Fruit fly (Drosophila melanogaster): ENCODE measurements around the gene CG10516.

Gene CG10516

DNA sequence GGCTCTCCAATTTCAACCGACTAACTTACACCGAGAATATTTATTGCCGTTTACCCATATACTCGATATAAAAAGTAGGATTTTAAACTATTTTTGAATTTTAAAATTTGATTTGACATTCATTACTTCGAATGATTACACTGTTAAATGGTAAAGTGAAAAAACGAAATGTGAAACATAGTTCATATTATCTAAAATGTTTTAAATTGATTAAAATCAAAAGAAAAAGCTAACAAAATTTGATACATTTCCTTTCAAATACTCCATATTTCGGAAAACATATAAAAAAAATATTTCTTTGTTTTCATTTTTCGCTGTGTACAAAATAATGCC is 50.2 kb downstream of the CG10516 start (continued):
- 0 out of 3 replicates have a peak, but pooled peaks have one; percentile 26 for TF ChIP-seq CG17361 (GFP tag; IDR thresholded peaks at IDR 0.05)
- TF ChIP-seq gt (GFP tag; IDR thresholded peaks at IDR 0.05) = no peak
- TF ChIP-seq CG17829 (tag; optimal IDR thresholded peaks at IDR 0.05) = peak; percentile 20
- no peak for TF ChIP-seq CG7928 (GFP tag; optimal IDR thresholded peaks at IDR 0.05)
- TF ChIP-seq lola (GFP tag; optimal IDR thresholded peaks at IDR 0.05) = peak in 1 of 3 experiments; percentile 19
- TF ChIP-seq CG7556 (GFP tag; optimal IDR thresholded peaks at IDR 0.05) = no peak
- no peak for TF ChIP-seq peb (GFP tag; IDR thresholded peaks at IDR 0.05)
- TF ChIP-seq CG4404 (GFP tag; IDR thresholded peaks at IDR 0.05) = no peak
- no peak for TF ChIP-seq CG2120 (GFP tag; optimal IDR thresholded peaks at IDR 0.05)
- TF ChIP-seq gce (GFP tag; IDR thresholded peaks at IDR 0.05) = no peak
- TF ChIP-seq H2.0 (GFP tag; IDR thresholded peaks at IDR 0.05) = no peak
- TF ChIP-seq Atf6 (GFP tag; IDR thresholded peaks at IDR 0.05) = no peak
- peak; percentile 36 for TF ChIP-seq CG14710 (tag; optimal IDR thresholded peaks at IDR 0.05)
- peak; percentile 43 for TF ChIP-seq CG10267 (tag; optimal IDR thresholded peaks at IDR 0.05)
- TF ChIP-seq CG18262 (tag; optimal IDR thresholded peaks at IDR 0.05) = peak; percentile 52
- TF ChIP-seq cas (GFP tag; IDR thresholded peaks at IDR 0.05) = no peak
- TF ChIP-seq ken (GFP tag; IDR thresholded peaks at IDR 0.05) = no peak
- no peak for TF ChIP-seq Med (GFP tag)
- TF ChIP-seq ham (GFP tag; IDR thresholded peaks at IDR 0.05) = no peak
- TF ChIP-seq CG11247 (GFP tag; IDR thresholded peaks at IDR 0.05) = no peak
- peak; percentile 10 for TF ChIP-seq D19A (tag; optimal IDR thresholded peaks at IDR 0.05)
- no peak for TF ChIP-seq CG4360 (GFP tag; IDR thresholded peaks at IDR 0.05)
- no peak for TF ChIP-seq lov (optimal IDR thresholded peaks at IDR 0.05)
- TF ChIP-seq lov (GFP tag; IDR thresholded peaks at IDR 0.05) = no peak
- no peak for TF ChIP-seq salm (tag; optimal IDR thresholded peaks at IDR 0.05)
- no peak for TF ChIP-seq CG12155 (GFP tag; optimal IDR thresholded peaks at IDR 0.05)
- TF ChIP-seq schlank (tag; optimal IDR thresholded peaks at IDR 0.05) = no peak
- TF ChIP-seq ash1 (GFP tag; optimal IDR thresholded peaks at IDR 0.05) = no peak
- no peak for TF ChIP-seq CG17912 (GFP tag; optimal IDR thresholded peaks at IDR 0.05)
- no peak for TF ChIP-seq CG31224 (GFP tag; IDR thresholded peaks at IDR 0.05)
- TF ChIP-seq PHDP (tag; optimal IDR thresholded peaks at IDR 0.05) = no peak
- TF ChIP-seq bbx (GFP tag; IDR thresholded peaks at IDR 0.05; ENCODE audit: partially characterized antibody) = no peak
- no peak for TF ChIP-seq gcm (GFP tag; optimal IDR thresholded peaks at IDR 0.05)
- TF ChIP-seq row (GFP tag; IDR thresholded peaks at IDR 0.05) = no peak
- peak; percentile 58 for TF ChIP-seq sens (GFP tag)
- TF ChIP-seq CG10274 (GFP tag; optimal IDR thresholded peaks at IDR 0.05) = no peak
- TF ChIP-seq CG8388 (GFP tag; optimal IDR thresholded peaks at IDR 0.05) = no peak
- no peak for TF ChIP-seq gsb-n (tag; optimal IDR thresholded peaks at IDR 0.05)
- TF ChIP-seq Drgx (GFP tag; IDR thresholded peaks at IDR 0.05) = no peak
- TF ChIP-seq nau (GFP tag; optimal IDR thresholded peaks at IDR 0.05) = no peak
- no peak for TF ChIP-seq CG15269 (tag; optimal IDR thresholded peaks at IDR 0.05)
- TF ChIP-seq ro (GFP tag; IDR thresholded peaks at IDR 0.05) = no peak
- TF ChIP-seq slp2 (GFP tag; optimal IDR thresholded peaks at IDR 0.05) = no peak
- TF ChIP-seq pzg (GFP tag; optimal IDR thresholded peaks at IDR 0.05) = no peak
- no peak for TF ChIP-seq CG10543 (GFP tag; optimal IDR thresholded peaks at IDR 0.05)
- no peak for TF ChIP-seq CG9932 (GFP tag; IDR thresholded peaks at IDR 0.05)
- TF ChIP-seq psq (GFP tag; optimal IDR thresholded peaks at IDR 0.05) = no peak
- no peak for TF ChIP-seq CG12744 (GFP tag; optimal IDR thresholded peaks at IDR 0.05)

Measured in whole organism, embryonic.